Worm (Caenorhabditis elegans) whole organism, L2 larva: Measurements from ENCODE around the gene lact-3.
A peak's percentile ranks its signal among the peaks of the same experiment; 100 is the strongest.

ENCODE experiments used
- C34F6.9 ChIP-seq: fragments of 150-350 bp; optimal IDR thresholded peaks from 2 replicates; lab custom pipeline; 2014; ENCODE audit warnings: missing biosample characterization, missing genetic modification characterization
- F13H6.1 ChIP-seq: sonication (generic microtip); optimal IDR thresholded peaks from 2 replicates; lab custom pipeline; 2016; ENCODE audit warnings: missing genetic modification characterization, missing compliant biosample characterization
- R02D3.7 ChIP-seq: fragments of 150-350 bp; optimal IDR thresholded peaks from 2 replicates; lab custom pipeline; 2014; ENCODE audit warnings: missing biosample characterization, missing genetic modification characterization
- ZK546.5 ChIP-seq: sonication (generic microtip); optimal IDR thresholded peaks from 2 replicates; lab custom pipeline; 2017; ENCODE audit warnings: missing biosample characterization, missing genetic modification characterization
- ama-1 ChIP-seq: fragments of 150-350 bp; optimal IDR thresholded peaks from 2 replicates; lab custom pipeline; 2018; ENCODE audit warnings: inconsistent platforms
- blmp-1 ChIP-seq: sonication (generic microtip); optimal IDR thresholded peaks from 2 replicates; lab custom pipeline; 2017; ENCODE audit warnings: missing genetic modification characterization, mild to moderate bottlenecking, missing compliant biosample characterization, antibody characterized with exemption, moderate library complexity; ENCODE audit not compliant: insufficient read depth
- ceh-16 ChIP-seq: fragments of 150-350 bp; optimal IDR thresholded peaks from 2 replicates; lab custom pipeline; 2014; ENCODE audit warnings: missing biosample characterization, missing genetic modification characterization
- crh-2 ChIP-seq: sonication (generic microtip); optimal IDR thresholded peaks from 2 replicates; lab custom pipeline; 2017; ENCODE audit warnings: missing biosample characterization, missing genetic modification characterization
- egl-27 ChIP-seq: sonication (generic microtip); optimal IDR thresholded peaks from 3 replicates; lab custom pipeline; 2017; ENCODE audit warnings: missing biosample characterization, missing genetic modification reagents, missing genetic modification characterization
- elt-1 ChIP-seq: fragments of 150-350 bp; optimal IDR thresholded peaks from 2 replicates; lab custom pipeline; 2014; ENCODE audit warnings: missing biosample characterization, missing genetic modification characterization
- elt-3 ChIP-seq: sonication (generic microtip); optimal IDR thresholded peaks from 2 replicates; lab custom pipeline; 2017; ENCODE audit warnings: missing biosample characterization, missing genetic modification characterization
- fos-1 ChIP-seq: fragments of 150-350 bp; optimal IDR thresholded peaks from 2 replicates; lab custom pipeline; 2014; ENCODE audit warnings: missing biosample characterization, missing genetic modification characterization
- gmeb-1 ChIP-seq: fragments of 150-350 bp; optimal IDR thresholded peaks from 2 replicates; lab custom pipeline; 2014; ENCODE audit warnings: missing biosample characterization, missing genetic modification characterization
- lin-39 ChIP-seq: fragments of 150-350 bp; optimal IDR thresholded peaks from 2 replicates; lab custom pipeline; 2014; ENCODE audit warnings: missing biosample characterization, missing genetic modification reagents, missing genetic modification characterization
- lsy-2 ChIP-seq, 2 experiments: fragments of 150-350 bp in 1 of 2; sonication (generic microtip) in 1 of 2; optimal IDR thresholded peaks; 2 replicates each; lab custom pipeline; 2014 to 2017; ENCODE audit warnings: missing biosample characterization in 2 of 2, missing genetic modification characterization in 2 of 2
- mbf-1 ChIP-seq: sonication (generic microtip); optimal IDR thresholded peaks from 2 replicates; lab custom pipeline; 2017; ENCODE audit warnings: missing biosample characterization, missing genetic modification characterization
- nhr-11 ChIP-seq: fragments of 150-350 bp; optimal IDR thresholded peaks from 2 replicates; lab custom pipeline; 2014; ENCODE audit warnings: missing biosample characterization, missing genetic modification characterization
- nhr-129 ChIP-seq: fragments of 150-350 bp; optimal IDR thresholded peaks from 2 replicates; lab custom pipeline; 2014; ENCODE audit warnings: missing biosample characterization, missing genetic modification characterization
- nhr-237 ChIP-seq: fragments of 150-350 bp; optimal IDR thresholded peaks from 2 replicates; lab custom pipeline; 2014; ENCODE audit warnings: missing biosample characterization, missing genetic modification characterization
- nhr-25 ChIP-seq: fragments of 150-350 bp; sonication (generic microtip); optimal IDR thresholded peaks from 3 replicates; lab custom pipeline; 2014; ENCODE audit warnings: missing biosample characterization, missing genetic modification characterization
- sem-4 ChIP-seq: fragments of 150-350 bp; optimal IDR thresholded peaks from 2 replicates; lab custom pipeline; 2014; ENCODE audit warnings: missing biosample characterization, missing genetic modification reagents, missing genetic modification characterization
- sma-9 ChIP-seq, 2 experiments: fragments of 150-350 bp in 1 of 2; sonication (generic microtip) in 1 of 2; optimal IDR thresholded peaks; 2 replicates each; lab custom pipeline; 2014 to 2016; ENCODE audit warnings: missing genetic modification characterization in 2 of 2, mild to moderate bottlenecking in 1 of 2, missing biosample characterization in 1 of 2, missing compliant biosample characterization in 1 of 2, missing genetic modification reagents in 1 of 2, moderate library complexity in 1 of 2
- unc-39 ChIP-seq: fragments of 150-350 bp; optimal IDR thresholded peaks from 2 replicates; lab custom pipeline; 2014; ENCODE audit warnings: missing biosample characterization, missing genetic modification characterization
- unc-55 ChIP-seq: fragments of 150-350 bp; sonication (generic microtip); optimal IDR thresholded peaks from 3 replicates; lab custom pipeline; 2014; ENCODE audit warnings: missing biosample characterization, missing genetic modification reagents, missing genetic modification characterization
- zag-1 ChIP-seq: fragments of 150-350 bp; optimal IDR thresholded peaks from 2 replicates; lab custom pipeline; 2014; ENCODE audit warnings: missing biosample characterization, missing genetic modification characterization
- ztf-4 ChIP-seq: fragments of 150-350 bp; optimal IDR thresholded peaks from 2 replicates; lab custom pipeline; 2014; ENCODE audit warnings: missing biosample characterization, missing genetic modification characterization

lact-3 gene

DNA sequence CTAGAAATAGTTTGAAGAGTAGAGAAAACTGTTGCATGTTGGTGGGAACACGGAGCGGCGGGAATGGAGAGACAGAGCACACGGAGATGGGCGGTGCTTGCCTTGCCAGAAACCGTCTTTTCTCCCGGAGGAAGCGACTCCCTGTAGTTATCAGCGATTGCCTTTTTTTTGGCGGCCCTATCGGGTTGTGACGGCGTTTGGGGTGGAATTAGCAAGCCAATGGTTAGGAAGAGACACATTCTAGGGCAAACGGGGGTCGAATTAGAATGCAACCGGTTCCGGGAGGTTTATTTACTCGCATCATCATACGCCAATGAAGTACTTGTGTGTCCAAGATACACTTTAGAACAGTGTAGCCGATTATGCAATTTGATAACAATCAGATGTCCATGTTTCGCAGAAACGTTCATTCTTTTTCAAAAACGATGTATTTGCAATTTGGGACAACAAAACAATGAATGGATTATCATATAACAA lies at the start of gene lact-3:
lact-3 (minus strand) TSS at position 51 of the 477 bp plus-strand sequence.
- TF ChIP-seq ZK546.5 (tag; lab: Kevin White, UChicago) (no peak), zag-1 (tag; lab: Kevin White, UChicago) (no peak), egl-27 (tag; lab: Kevin White, UChicago) (no peak), gmeb-1 (tag; lab: Kevin White, UChicago) (no peak), sem-4 (no peak), nhr-129 (tag; lab: Kevin White, UChicago) (peak; percentile 0), mbf-1 (no peak), elt-1 (tag; lab: Kevin White, UChicago) (no peak), fos-1 (tag; lab: Kevin White, UChicago) (peak; percentile 42), F13H6.1 (tag; lab: Kevin White, UChicago) (peak; percentile 32), crh-2 (tag; lab: Kevin White, UChicago) (peak; percentile 31)

DNA sequence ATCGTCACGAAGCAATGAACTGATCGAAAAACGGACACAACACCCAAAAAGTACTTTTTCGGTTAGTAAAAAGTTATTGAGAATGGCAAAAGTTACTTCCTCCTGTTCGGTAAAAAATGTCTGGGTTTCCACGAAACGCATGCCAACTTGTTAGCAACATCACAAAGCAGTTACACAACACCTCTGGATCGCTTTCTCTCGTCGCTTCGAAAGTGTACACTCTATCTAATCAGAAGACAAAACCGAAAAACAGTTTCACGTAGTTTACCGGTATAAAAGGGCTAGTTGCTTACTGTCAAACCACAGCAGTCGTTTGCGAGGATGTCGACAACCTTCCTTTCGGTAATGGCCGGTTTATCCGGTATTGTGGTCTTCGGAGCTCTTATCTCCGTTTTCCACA lies 49.4 kb upstream of the lact-3 start, which contains the start of gene col-80:
col-80 (plus strand) TSS at position 301 of the 400 bp plus-strand sequence.
- TF ChIP-seq sma-9 (GFP tag; optimal IDR thresholded peaks at IDR 0.05; lab: Kevin White, UChicago) (no peak), sma-9 (tag; optimal IDR thresholded peaks at IDR 0.05; lab: Kevin White, UChicago) (no peak), ama-1 (lab: Kevin White, UChicago) (no peak), nhr-11 (tag; lab: Kevin White, UChicago) (no peak), elt-3 (tag; lab: Kevin White, UChicago) (no peak), nhr-25 (tag; lab: Kevin White, UChicago) (no peak)

ce11 chrII:10706038-10706437 lies 48.6 kb upstream of the lact-3 start:
- TF ChIP-seq blmp-1 (tag; lab: Kevin White, UChicago) (peak; percentile 94), sma-9 (GFP tag; optimal IDR thresholded peaks at IDR 0.05; lab: Kevin White, UChicago) (no peak), sma-9 (tag; optimal IDR thresholded peaks at IDR 0.05; lab: Kevin White, UChicago) (no peak), R02D3.7 (tag; lab: Kevin White, UChicago) (no peak), nhr-25 (tag; lab: Kevin White, UChicago) (peak; percentile 75)

DNA sequence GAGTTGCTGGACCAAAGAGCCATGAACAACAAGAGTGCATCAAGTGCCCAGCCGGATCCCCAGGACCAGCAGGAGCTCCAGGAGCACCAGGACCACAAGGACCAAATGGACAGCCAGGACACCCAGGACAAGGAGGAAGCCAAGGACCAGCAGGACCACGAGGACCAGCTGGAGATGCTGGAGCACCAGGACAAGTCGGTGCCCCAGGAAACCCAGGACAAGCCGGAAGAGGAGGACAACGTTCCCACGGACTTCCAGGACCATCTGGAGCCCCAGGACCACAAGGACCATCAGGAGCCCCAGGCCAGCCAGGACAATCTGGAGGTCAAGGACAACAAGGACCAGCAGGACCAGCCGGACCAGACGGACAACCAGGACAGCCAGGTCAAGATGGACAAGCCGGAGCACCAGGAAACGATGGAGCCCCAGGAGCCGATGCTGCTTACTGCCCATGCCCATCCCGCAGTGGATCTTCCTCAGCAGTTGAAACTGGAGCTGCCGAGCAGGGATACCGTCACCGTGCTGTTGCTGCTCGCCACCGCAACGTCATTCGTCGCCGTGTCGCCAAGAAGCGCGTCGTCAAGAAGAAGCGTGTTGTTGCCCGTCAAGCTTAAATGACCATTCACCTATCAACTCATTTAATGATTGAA lies 48.0 kb upstream of the lact-3 start:
- no peak for TF ChIP-seq nhr-237 (tag; lab: Kevin White, UChicago)
- no peak for TF ChIP-seq ceh-16 (tag; lab: Kevin White, UChicago)
- no peak for TF ChIP-seq unc-39 (tag; lab: Kevin White, UChicago)
- TF ChIP-seq C34F6.9: no peak
- no peak for TF ChIP-seq ztf-4 (tag; lab: Kevin White, UChicago)
- no peak for TF ChIP-seq mbf-1
- no peak for TF ChIP-seq lsy-2 (tag; optimal IDR thresholded peaks at IDR 0.05; lab: Kevin White, UChicago)

- TF ChIP-seq blmp-1 (tag; lab: Kevin White, UChicago) (peak; percentile 51), nhr-25 (tag; lab: Kevin White, UChicago) (peak; percentile 48), egl-27 (tag; lab: Kevin White, UChicago) (no peak), lsy-2 (tag; optimal IDR thresholded peaks at IDR 0.05; lab: Kevin White, UChicago) (no peak), ama-1 (lab: Kevin White, UChicago) (peak; percentile 41), zag-1 (tag; lab: Kevin White, UChicago) (no peak), F13H6.1 (tag; lab: Kevin White, UChicago) (no peak)
Observed at ce11 chrII:10704575-10705170, 47.2 kb upstream of the lact-3 start, which contains the start of gene col-39. col-39 (plus strand) TSS chrII:10704916.

DNA sequence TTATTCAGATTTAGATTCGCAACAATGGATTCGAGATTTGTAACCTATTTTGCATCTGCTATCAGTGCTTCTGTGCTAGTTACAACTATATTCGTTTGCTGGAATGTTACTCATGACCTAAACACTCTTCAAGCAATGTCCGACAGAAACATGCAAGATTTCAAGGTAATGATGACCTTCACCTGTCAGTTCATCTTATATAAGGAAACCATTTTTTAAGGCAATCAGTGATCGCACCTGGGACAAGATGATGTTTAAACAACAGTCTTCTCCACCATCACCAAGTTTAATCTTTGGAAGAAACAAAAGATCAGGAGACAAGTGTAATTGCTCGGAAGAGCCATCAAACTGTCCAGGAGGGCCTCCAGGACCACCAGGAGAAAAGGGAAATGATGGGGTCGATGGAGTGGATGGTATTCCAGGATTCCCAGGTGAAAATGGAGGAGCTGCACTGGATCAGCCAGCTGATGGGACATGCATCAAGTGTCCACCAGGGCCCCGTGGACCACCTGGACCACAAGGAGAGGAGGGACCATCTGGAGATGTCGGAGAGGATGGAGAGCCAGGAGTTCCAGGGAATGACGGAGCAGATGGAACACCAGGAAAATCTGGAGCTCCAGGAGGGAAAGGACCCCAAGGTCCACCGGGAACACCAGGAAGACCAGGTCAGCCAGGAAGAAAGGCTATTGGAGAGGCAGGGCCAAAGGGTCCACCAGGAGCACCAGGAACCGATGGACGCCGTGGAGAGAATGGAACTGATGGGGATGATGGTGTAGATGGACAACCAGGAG lies 46.3 kb upstream of the lact-3 start, which contains the start of gene col-79:
col-79 (plus strand) TSS at position 20 of the 791 bp plus-strand sequence.
- TF ChIP-seq lin-39 (tag; lab: Kevin White, UChicago) (no peak), sma-9 (GFP tag; optimal IDR thresholded peaks at IDR 0.05; lab: Kevin White, UChicago) (peak; percentile 9), sma-9 (tag; optimal IDR thresholded peaks at IDR 0.05; lab: Kevin White, UChicago) (no peak), ama-1 (lab: Kevin White, UChicago) (no peak), elt-1 (tag; lab: Kevin White, UChicago) (no peak), nhr-25 (tag; lab: Kevin White, UChicago) (peak; percentile 40), lsy-2 (tag; optimal IDR thresholded peaks at IDR 0.05; lab: Kevin White, UChicago) (no peak), R02D3.7 (tag; lab: Kevin White, UChicago) (no peak), unc-55 (GFP tag; lab: Kevin White, UChicago) (no peak), nhr-237 (tag; lab: Kevin White, UChicago) (no peak)
